Worm (Caenorhabditis elegans): ENCODE results near the gene npr-16.

- TF ChIP-seq F49E8.2 (tag; optimal IDR thresholded peaks at IDR 0.05; ENCODE audit: insufficient read depth) = no peak
- no peak for TF ChIP-seq tbp1 (GFP tag; optimal IDR thresholded peaks at IDR 0.05)
- TF ChIP-seq F55B11.4 (tag; optimal IDR thresholded peaks at IDR 0.05; ENCODE audit: borderline replicate concordance, insufficient read depth) = no peak
- no peak for TF ChIP-seq snpc-4 (GFP tag; optimal IDR thresholded peaks at IDR 0.05)
- no peak for TF ChIP-seq snpc-4 (tag; optimal IDR thresholded peaks at IDR 0.05)
Measured at ce11 chrX:3492431-3492830, 26.2 kb upstream of the npr-16 start.

Measured in whole organism, young adult.